Fruit fly (Drosophila melanogaster) whole organism: ENCODE measurements around the gene sdt.

Experiments
- CG8478 ChIP-seq: fragments of >200 bp; optimal IDR thresholded peaks from 2 replicates; lab custom pipeline; 2018; ENCODE audit warnings: inconsistent platforms
- Dll ChIP-seq: fragments of >200 bp; optimal IDR thresholded peaks from 2 replicates; lab custom pipeline; 2017
- EcR ChIP-seq, 2 experiments: fragments of >200 bp; optimal IDR thresholded peaks; 2 replicates each; lab custom pipeline; 2017; ENCODE audit warnings: missing biosample characterization in 2 of 2, missing genetic modification characterization in 2 of 2, missing genetic modification reagents in 2 of 2
- pan ChIP-seq: fragments of >200 bp; optimal IDR thresholded peaks from 2 replicates; lab custom pipeline; 2017
- psq ChIP-seq: fragments of >200 bp; optimal IDR thresholded peaks from 2 replicates; lab custom pipeline; 2017
- usp ChIP-seq: fragments of >200 bp; optimal IDR thresholded peaks from 2 replicates; lab custom pipeline; 2017; ENCODE audit warnings: missing biosample characterization, missing genetic modification characterization, mixed read lengths

DNA sequence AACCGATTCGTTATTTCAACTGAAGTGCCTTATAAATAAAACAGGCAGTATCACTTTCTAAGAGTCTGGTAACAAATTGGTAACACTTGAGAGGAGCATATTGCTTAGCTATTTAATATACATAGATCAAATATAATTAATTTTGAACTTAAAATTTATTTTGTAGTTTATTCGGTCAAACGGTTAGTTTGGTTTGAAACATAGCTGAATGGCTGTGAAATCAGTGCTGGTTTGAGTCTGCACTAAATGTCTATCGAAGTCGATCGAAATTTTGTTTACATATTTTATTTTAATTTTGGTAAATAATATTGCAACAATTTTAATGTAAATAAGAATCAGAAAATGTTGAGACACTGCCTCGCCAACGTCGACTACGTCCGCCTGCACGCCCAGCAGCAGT, 29.8 kb upstream of the sdt start, which contains the start of gene CG10959:
- TF ChIP-seq usp (no peak), pan (lab: Kevin White, UChicago) (no peak), Dll (no peak), CG8478 (lab: Kevin White, UChicago) (no peak), psq (lab: Kevin White, UChicago) (no peak), EcR (GFP tag; optimal IDR thresholded peaks at IDR 0.05; lab: Kevin White, UChicago) (no peak)
